Worm (Caenorhabditis elegans) whole organism, late embryonic: ENCODE data around the gene ZK666.8.

Source experiments
- C38D4.7 ChIP-seq: fragments of 200-800 bp; sonication (Bioruptor generic); optimal IDR thresholded peaks from 2 replicates; lab custom pipeline; 2018; ENCODE audit warnings: mild to moderate bottlenecking, missing genetic modification characterization, moderate library complexity, missing compliant biosample characterization
- ama-1 ChIP-seq: fragments of 150-350 bp; optimal IDR thresholded peaks from 2 replicates; lab custom pipeline; 2014
- ceh-31 ChIP-seq: sonication (generic microtip); optimal IDR thresholded peaks from 2 replicates; lab custom pipeline; 2016; ENCODE audit warnings: missing genetic modification characterization, missing compliant biosample characterization
- elt-4 ChIP-seq: sonication (generic microtip); optimal IDR thresholded peaks from 2 replicates; lab custom pipeline; 2016; ENCODE audit warnings: missing genetic modification characterization, missing compliant biosample characterization
- hlh-15 ChIP-seq: sonication (generic microtip); optimal IDR thresholded peaks from 2 replicates; lab custom pipeline; 2016; ENCODE audit warnings: missing genetic modification characterization, missing compliant biosample characterization
- odd-2 ChIP-seq: sonication (generic microtip); optimal IDR thresholded peaks from 2 replicates; lab custom pipeline; 2017; ENCODE audit warnings: antibody characterized with exemption, mild to moderate bottlenecking, missing genetic modification characterization, missing compliant biosample characterization
- pha-4 ChIP-seq: fragments of 150-350 bp; optimal IDR thresholded peaks from 2 replicates; lab custom pipeline; 2018; ENCODE audit warnings: missing biosample characterization, missing genetic modification reagents, missing genetic modification characterization
- ref-2 ChIP-seq: sonication (generic microtip); optimal IDR thresholded peaks from 2 replicates; lab custom pipeline; 2016; ENCODE audit warnings: missing genetic modification characterization, missing compliant biosample characterization

- TF ChIP-seq elt-4 (tag; lab: Kevin White, UChicago) (no peak), hlh-15 (no peak), ama-1 (no peak), pha-4 (tag; lab: Kevin White, UChicago) (no peak), ceh-31 (tag; lab: Kevin White, UChicago) (no peak), odd-2 (tag; lab: Kevin White, UChicago) (no peak), C38D4.7 (GFP tag; lab: Kevin White, UChicago) (no peak), ref-2 (tag; lab: Kevin White, UChicago) (no peak)
These were observed 30.6 kb upstream of the ZK666.8 start, which contains the start of gene F59B10.5 for ce11 chrII:10523583-10523982.
